Worm (Caenorhabditis elegans) whole organism, L3 larva: ENCODE measurements around the gene srh-87.

Source experiments
- elt-2 ChIP-seq: sonication (generic microtip); optimal IDR thresholded peaks from 2 replicates; lab custom pipeline; 2016; ENCODE audit warnings: missing genetic modification reagents, mild to moderate bottlenecking, missing genetic modification characterization, missing compliant biosample characterization
- fos-1 ChIP-seq: fragments of 150-350 bp; optimal IDR thresholded peaks from 2 replicates; lab custom pipeline; 2014; ENCODE audit warnings: missing biosample characterization, missing genetic modification characterization
- jun-1 ChIP-seq: fragments of 150-350 bp; optimal IDR thresholded peaks from 2 replicates; lab custom pipeline; 2014; ENCODE audit warnings: missing biosample characterization, missing genetic modification reagents, missing genetic modification characterization
- nhr-237 ChIP-seq: fragments of 150-350 bp; optimal IDR thresholded peaks from 2 replicates; lab custom pipeline; 2014; ENCODE audit warnings: missing biosample characterization, missing genetic modification characterization
- pqm-1 ChIP-seq: fragments of 150-350 bp; optimal IDR thresholded peaks from 2 replicates; lab custom pipeline; 2017; ENCODE audit warnings: missing biosample characterization, missing genetic modification characterization, inconsistent platforms
- tbx-2 ChIP-seq: sonication (generic microtip); optimal IDR thresholded peaks from 2 replicates; lab custom pipeline; 2016; ENCODE audit warnings: mild to moderate bottlenecking, missing genetic modification characterization, missing compliant biosample characterization
- unc-62 ChIP-seq: fragments of 150-350 bp; sonication (generic microtip); optimal IDR thresholded peaks from 4 replicates; lab custom pipeline; 2014; ENCODE audit warnings: missing biosample characterization, missing genetic modification reagents, missing genetic modification characterization
- ztf-11 ChIP-seq: fragments of 150-350 bp; optimal IDR thresholded peaks from 2 replicates; lab custom pipeline; 2014; ENCODE audit warnings: missing biosample characterization, missing genetic modification characterization

DNA sequence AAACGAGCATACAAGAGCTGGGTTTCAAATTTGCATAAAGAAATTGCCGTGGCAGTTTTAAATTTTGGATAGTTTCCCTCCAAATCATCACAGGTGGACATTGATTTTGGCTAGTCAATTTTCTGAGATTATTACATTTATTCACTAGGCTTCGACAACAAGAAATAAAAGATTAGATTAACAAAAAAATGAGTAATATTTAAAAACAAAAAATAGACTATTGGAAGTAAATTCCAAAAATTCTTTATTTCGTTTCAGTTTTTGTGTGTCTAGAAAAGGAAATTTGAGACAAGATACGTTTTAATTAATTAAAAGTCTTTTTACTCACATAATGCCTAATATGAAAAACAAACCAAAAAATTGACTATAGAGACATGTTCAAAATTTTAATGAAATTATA is 12.7 kb upstream of the srh-87 start, which contains the start of gene srw-142:
- TF ChIP-seq tbx-2 (tag; lab: Kevin White, UChicago) (no peak), pqm-1 (no peak), fos-1 (tag; lab: Kevin White, UChicago) (no peak), elt-2 (tag; lab: Kevin White, UChicago) (no peak), jun-1 (tag; lab: Kevin White, UChicago) (no peak), nhr-237 (no peak), unc-62 (GFP tag; lab: Kevin White, UChicago) (no peak), ztf-11 (tag; lab: Kevin White, UChicago) (no peak)
